Worm (Caenorhabditis elegans) whole organism, L4 larva: ENCODE measurements around the gene Y49G5A.1.

ENCODE experiments used
- F10B5.3 ChIP-seq: sonication (generic microtip); optimal IDR thresholded peaks from 2 replicates; lab custom pipeline; 2016; ENCODE audit warnings: mild to moderate bottlenecking, missing genetic modification characterization, missing compliant biosample characterization
- T26A8.4 ChIP-seq: fragments of 200-800 bp; sonication (Bioruptor generic); IDR thresholded peaks from 2 replicates; pipeline ENCODE4 v1.3.6; 2022; ENCODE audit warnings: missing genetic modification characterization, missing compliant biosample characterization
- attf-4 ChIP-seq: sonication (generic microtip); optimal IDR thresholded peaks from 3 replicates; lab custom pipeline; 2017; ENCODE audit warnings: missing biosample characterization, missing genetic modification characterization
- ceh-20 ChIP-seq: fragments of 200-800 bp; sonication (Bioruptor generic); IDR thresholded peaks from 2 replicates; pipeline ENCODE4 v1.3.6; 2022; ENCODE audit warnings: missing genetic modification reagents, missing genetic modification characterization, missing compliant biosample characterization
- ceh-28 ChIP-seq: fragments of 150-350 bp; optimal IDR thresholded peaks from 2 replicates; lab custom pipeline; 2014; ENCODE audit warnings: missing biosample characterization, missing genetic modification reagents, missing genetic modification characterization
- fos-1 ChIP-seq: fragments of 150-350 bp; optimal IDR thresholded peaks from 2 replicates; lab custom pipeline; 2014; ENCODE audit warnings: missing biosample characterization, missing genetic modification characterization
- mdl-1 ChIP-seq, 2 experiments: fragments of 150-350 bp in 1 of 2; sonication (generic microtip) in 1 of 2; optimal IDR thresholded peaks; 2 replicates each; lab custom pipeline; 2014 to 2017; ENCODE audit warnings: missing biosample characterization in 2 of 2, missing genetic modification characterization in 2 of 2
- nhr-11 ChIP-seq: fragments of 150-350 bp; optimal IDR thresholded peaks from 2 replicates; lab custom pipeline; 2014; ENCODE audit warnings: missing biosample characterization, missing genetic modification characterization
- nhr-76 ChIP-seq: fragments of 150-350 bp; optimal IDR thresholded peaks from 2 replicates; lab custom pipeline; 2014; ENCODE audit warnings: missing biosample characterization, missing genetic modification characterization

ce11 chrV:5318349-5318748 lies 31.2 kb upstream of the Y49G5A.1 start:
- TF ChIP-seq F10B5.3 (tag; lab: Kevin White, UChicago) (no peak), fos-1 (tag; lab: Kevin White, UChicago) (no peak), ceh-28 (tag; lab: Kevin White, UChicago) (no peak), nhr-76 (tag; lab: Kevin White, UChicago) (no peak), attf-4 (tag; lab: Kevin White, UChicago) (no peak), T26A8.4 (GFP tag; lab: Robert Waterston, UW) (no peak), nhr-11 (no peak), mdl-1 (tag; optimal IDR thresholded peaks at IDR 0.05; lab: Kevin White, UChicago) (no peak), ceh-20 (GFP tag; lab: Robert Waterston, UW) (no peak)
